Worm (Caenorhabditis elegans) whole organism, mixed stage, embryonic: ENCODE measurements around the gene F09B12.5.

Experiments
- M03D4.4 ChIP-seq: sonication (generic microtip); optimal IDR thresholded peaks from 2 replicates; lab custom pipeline; 2017; ENCODE audit warnings: mild to moderate bottlenecking, missing genetic modification characterization, missing compliant biosample characterization
- bed-3 ChIP-seq: fragments of 200-800 bp; sonication (Bioruptor generic); optimal IDR thresholded peaks from 3 replicates; lab custom pipeline; 2018; ENCODE audit warnings: mild to moderate bottlenecking, missing genetic modification characterization, moderate library complexity, missing compliant biosample characterization
- ceh-43 ChIP-seq: fragments of 200-800 bp; sonication (Bioruptor generic); optimal IDR thresholded peaks from 2 replicates; lab custom pipeline; 2018; ENCODE audit warnings: mild to moderate bottlenecking, missing genetic modification characterization, moderate library complexity, missing compliant biosample characterization
- ces-1 ChIP-seq: fragments of 150-350 bp; optimal IDR thresholded peaks from 2 replicates; lab custom pipeline; 2014; ENCODE audit warnings: missing biosample characterization, missing genetic modification reagents, missing genetic modification characterization
- lsy-2 ChIP-seq: fragments of 150-350 bp; optimal IDR thresholded peaks from 2 replicates; lab custom pipeline; 2014; ENCODE audit warnings: missing biosample characterization, missing genetic modification characterization
- nhr-2 ChIP-seq: fragments of 150-350 bp; optimal IDR thresholded peaks from 2 replicates; lab custom pipeline; 2014; ENCODE audit warnings: missing biosample characterization, missing genetic modification characterization
- nhr-237 ChIP-seq: fragments of 150-350 bp; optimal IDR thresholded peaks from 2 replicates; lab custom pipeline; 2014; ENCODE audit warnings: missing biosample characterization, missing genetic modification characterization
- nhr-28 ChIP-seq: fragments of 150-350 bp; optimal IDR thresholded peaks from 2 replicates; lab custom pipeline; 2014; ENCODE audit warnings: missing biosample characterization, missing genetic modification characterization
- nhr-76 ChIP-seq: sonication (generic microtip); optimal IDR thresholded peaks from 2 replicates; lab custom pipeline; 2017; ENCODE audit warnings: missing biosample characterization, missing genetic modification characterization
- snpc-4 ChIP-seq: fragments of 150-350 bp; optimal IDR thresholded peaks from 2 replicates; lab custom pipeline; 2014; ENCODE audit warnings: missing biosample characterization, missing genetic modification characterization
- unc-62 ChIP-seq: fragments of 150-350 bp; optimal IDR thresholded peaks from 2 replicates; lab custom pipeline; 2014; ENCODE audit warnings: missing biosample characterization, missing genetic modification reagents, missing genetic modification characterization

- no peak for TF ChIP-seq nhr-237 (tag; lab: Kevin White, UChicago)
- no peak for TF ChIP-seq bed-3 (GFP tag; lab: Kevin White, UChicago)
- TF ChIP-seq nhr-28 (tag; lab: Kevin White, UChicago), result no peak
- TF ChIP-seq ceh-43 (GFP tag; lab: Kevin White, UChicago), result no peak
- TF ChIP-seq lsy-2, result no peak
- no peak for TF ChIP-seq unc-62 (GFP tag; lab: Kevin White, UChicago)
- TF ChIP-seq ces-1 (GFP tag; lab: Kevin White, UChicago), result no peak
- TF ChIP-seq nhr-76, result no peak
- TF ChIP-seq nhr-2 (tag; lab: Kevin White, UChicago), result no peak
- TF ChIP-seq snpc-4 (tag; lab: Kevin White, UChicago), result no peak
- TF ChIP-seq M03D4.4 (tag; lab: Kevin White, UChicago), result no peak
These were observed 48.7 kb upstream of the F09B12.5 start for ce11 chrX:15035748-15036147.
